Fruit fly (Drosophila melanogaster) whole organism, embryonic: ENCODE data around the gene Rrp45.
A peak's percentile ranks its signal among the peaks of the same experiment; 100 is the strongest.

Source experiments
- Ada2b ChIP-seq: fragments of 200-800 bp; sonication (Bioruptor generic); IDR thresholded peaks from 2 replicates; pipeline ENCODE4 v1.3.6; 2022; ENCODE audit warnings: missing biosample characterization, missing genetic modification characterization
- Adf1 ChIP-seq: fragments of 200-800 bp; sonication (Bioruptor generic); IDR thresholded peaks from 2 replicates; pipeline ENCODE4 v1.3.6; 2022; ENCODE audit warnings: missing biosample characterization, missing genetic modification characterization
- Atf3 ChIP-seq: fragments of 200-800 bp; sonication (Bioruptor generic); optimal IDR thresholded peaks from 3 replicates; lab custom pipeline; 2016; ENCODE audit warnings: missing biosample characterization, missing genetic modification characterization
- Awh ChIP-seq: fragments of 200-800 bp; sonication (Bioruptor generic); IDR thresholded peaks from 2 replicates; pipeline ENCODE4, ENCODE4 v1.3.6; 2022; ENCODE audit warnings: missing biosample characterization, missing genetic modification characterization
- Bdp1 ChIP-seq: fragments of 200-800 bp; sonication (Bioruptor generic); optimal IDR thresholded peaks from 3 replicates; lab custom pipeline; 2016; ENCODE audit warnings: missing biosample characterization, missing genetic modification characterization
- CG10959 ChIP-seq: fragments of 200-800 bp; sonication (Bioruptor generic); IDR thresholded peaks from 2 replicates; pipeline ENCODE4 v1.3.6; 2022; ENCODE audit warnings: missing biosample characterization, missing genetic modification characterization
- CG11504 ChIP-seq: fragments of 200-800 bp; sonication (Bioruptor generic); optimal IDR thresholded peaks from 3 replicates; lab custom pipeline; 2019; ENCODE audit warnings: missing biosample characterization, mild to moderate bottlenecking, missing genetic modification characterization, moderate library complexity
- CG12219 ChIP-seq: fragments of 200-800 bp; sonication (Bioruptor generic); optimal IDR thresholded peaks from 3 replicates; lab custom pipeline; 2018; ENCODE audit warnings: missing biosample characterization, mild to moderate bottlenecking, missing genetic modification characterization
- CG1233 ChIP-seq: fragments of 200-800 bp; sonication (Bioruptor generic); optimal IDR thresholded peaks from 4 replicates; lab custom pipeline; 2018; ENCODE audit warnings: missing biosample characterization, mild to moderate bottlenecking, missing genetic modification characterization
- CG14050 ChIP-seq: fragments of 200-800 bp; sonication (Bioruptor generic); IDR thresholded peaks from 3 replicates; pipeline ENCODE4 v1.3.6; 2022; ENCODE audit warnings: missing biosample characterization, missing genetic modification characterization
- CG15696 ChIP-seq: fragments of 200-800 bp; sonication (Bioruptor generic); optimal IDR thresholded peaks from 2 replicates; lab custom pipeline; 2019; ENCODE audit warnings: missing biosample characterization, mild to moderate bottlenecking, missing genetic modification characterization, moderate library complexity
- CG16779 ChIP-seq: fragments of 200-800 bp; sonication (Bioruptor generic); IDR thresholded peaks from 2 replicates; pipeline ENCODE4 v1.3.6; 2022; ENCODE audit warnings: missing biosample characterization, missing genetic modification characterization
- CG18262 ChIP-seq: fragments of 200-800 bp; optimal IDR thresholded peaks from 3 replicates; lab custom pipeline; 2019; ENCODE audit warnings: missing biosample characterization, mild to moderate bottlenecking, missing genetic modification characterization, moderate library complexity
- CG2120 ChIP-seq: fragments of 200-800 bp; sonication (Bioruptor generic); optimal IDR thresholded peaks from 3 replicates; lab custom pipeline; 2016; ENCODE audit warnings: missing biosample characterization, missing genetic modification characterization
- CG2712 ChIP-seq: fragments of 200-800 bp; optimal IDR thresholded peaks from 3 replicates; lab custom pipeline; 2019; ENCODE audit warnings: missing biosample characterization, mild to moderate bottlenecking, missing genetic modification characterization, moderate library complexity
- CG3407 ChIP-seq: fragments of 200-800 bp; sonication (Bioruptor generic); optimal IDR thresholded peaks from 2 replicates; lab custom pipeline; 2018; ENCODE audit warnings: missing biosample characterization, mild to moderate bottlenecking, missing genetic modification characterization
- CG4854 ChIP-seq: fragments of 200-800 bp; sonication (Bioruptor generic); optimal IDR thresholded peaks from 2 replicates; lab custom pipeline; 2016; ENCODE audit warnings: missing biosample characterization, missing genetic modification characterization, inconsistent platforms
- CG6254 ChIP-seq: fragments of 200-800 bp; sonication (Bioruptor generic); optimal IDR thresholded peaks from 3 replicates; lab custom pipeline; 2017; ENCODE audit warnings: mild to moderate bottlenecking, missing biosample characterization, missing genetic modification reagents, missing genetic modification characterization
- CG6813 ChIP-seq: fragments of 200-800 bp; sonication (Bioruptor generic); optimal IDR thresholded peaks from 2 replicates; lab custom pipeline; 2017; ENCODE audit warnings: missing biosample characterization, missing genetic modification characterization, mild to moderate bottlenecking, moderate library complexity, missing genetic modification reagents
- CG6854 ChIP-seq: fragments of 200-800 bp; sonication (Bioruptor generic); optimal IDR thresholded peaks from 3 replicates; lab custom pipeline; 2017; ENCODE audit warnings: missing biosample characterization, mild to moderate bottlenecking, missing genetic modification characterization
- CG7839 ChIP-seq: fragments of 200-800 bp; sonication (Bioruptor generic); optimal IDR thresholded peaks from 3 replicates; lab custom pipeline; 2018; ENCODE audit warnings: missing biosample characterization, mild to moderate bottlenecking, missing genetic modification characterization, moderate library complexity
- D19A ChIP-seq: fragments of 200-800 bp; optimal IDR thresholded peaks from 3 replicates; lab custom pipeline; 2019; ENCODE audit warnings: missing biosample characterization, mild to moderate bottlenecking, missing genetic modification characterization, moderate library complexity
- Dad ChIP-seq: fragments of 200-800 bp; sonication (Bioruptor generic); optimal IDR thresholded peaks from 3 replicates; lab custom pipeline; 2016; ENCODE audit warnings: missing biosample characterization, missing genetic modification characterization
- Drgx ChIP-seq: fragments of 200-800 bp; sonication (Bioruptor generic); IDR thresholded peaks from 2 replicates; pipeline ENCODE4 v1.3.6; 2022; ENCODE audit warnings: missing biosample characterization, missing genetic modification characterization
- Fer1 ChIP-seq: fragments of 200-800 bp; sonication (Bioruptor generic); optimal IDR thresholded peaks from 2 replicates; lab custom pipeline; 2017; ENCODE audit warnings: missing biosample characterization, mild to moderate bottlenecking, missing genetic modification characterization
- HmgZ ChIP-seq: fragments of 200-800 bp; sonication (Bioruptor generic); optimal IDR thresholded peaks from 2 replicates; lab custom pipeline; 2018; ENCODE audit warnings: missing biosample characterization, mild to moderate bottlenecking, missing genetic modification characterization
- Hr51 ChIP-seq, 2 experiments: fragments of 200-800 bp; sonication (Bioruptor generic); optimal IDR thresholded peaks; 2 replicates in 1 of 2; 3 replicates in 1 of 2; lab custom pipeline; 2016 to 2018; ENCODE audit warnings: missing biosample characterization in 2 of 2, missing genetic modification characterization in 2 of 2, mild to moderate bottlenecking in 1 of 2, moderate library complexity in 1 of 2
- Hr78 ChIP-seq, 2 experiments: fragments of 200-800 bp in 1 of 2; fragments of >200 bp in 1 of 2; sonication (Bioruptor generic) in 1 of 2; optimal IDR thresholded peaks; 2 replicates each; lab custom pipeline; 2017 to 2019; ENCODE audit warnings: missing biosample characterization in 2 of 2, missing genetic modification characterization in 2 of 2, mild to moderate bottlenecking in 1 of 2, moderate library complexity in 1 of 2
- Mad ChIP-seq: fragments of 200-800 bp; sonication (Bioruptor generic); optimal IDR thresholded peaks from 2 replicates; lab custom pipeline; 2016; ENCODE audit warnings: missing biosample characterization, missing genetic modification characterization
- Max ChIP-seq: fragments of 200-800 bp; sonication (Bioruptor generic); optimal IDR thresholded peaks from 2 replicates; lab custom pipeline; 2016; ENCODE audit warnings: missing biosample characterization, mild to moderate bottlenecking, missing genetic modification characterization
- Med ChIP-seq: fragments of 200-800 bp; sonication (Bioruptor generic); peaks from one replicate; lab custom pipeline; 2016; ENCODE audit warnings: missing biosample characterization, missing genetic modification characterization, mild to moderate bottlenecking, inconsistent platforms, moderate library complexity
- NC2α ChIP-seq: fragments of 200-800 bp; sonication (Bioruptor generic); optimal IDR thresholded peaks from 2 replicates; lab custom pipeline; 2016; ENCODE audit warnings: missing biosample characterization, missing genetic modification characterization
- PHDP ChIP-seq: fragments of 200-800 bp; sonication (Bioruptor generic); optimal IDR thresholded peaks from 3 replicates; lab custom pipeline; 2018; ENCODE audit warnings: missing biosample characterization, mild to moderate bottlenecking, missing genetic modification characterization, moderate library complexity
- Spps ChIP-seq: fragments of 200-800 bp; sonication (Bioruptor generic); optimal IDR thresholded peaks from 2 replicates; lab custom pipeline; 2018; ENCODE audit warnings: missing biosample characterization, mild to moderate bottlenecking, missing genetic modification characterization
- Stat92E ChIP-seq, 3 experiments: fragments of >200 bp in 2 of 3; fragments of 200-800 bp in 1 of 3; sonication (Bioruptor generic) in 1 of 3; optimal IDR thresholded peaks; 2 replicates each; lab custom pipeline; 2017 to 2019; ENCODE audit warnings: missing biosample characterization in 3 of 3, missing genetic modification characterization in 3 of 3, mild to moderate bottlenecking in 1 of 3, moderate library complexity in 1 of 3
- bigmax ChIP-seq: fragments of 200-800 bp; sonication (Bioruptor generic); optimal IDR thresholded peaks from 2 replicates; lab custom pipeline; 2018; ENCODE audit warnings: missing biosample characterization, mild to moderate bottlenecking, missing genetic modification characterization
- crc ChIP-seq: fragments of 200-800 bp; sonication (Bioruptor generic); optimal IDR thresholded peaks from 2 replicates; lab custom pipeline; 2016; ENCODE audit warnings: missing biosample characterization, missing genetic modification characterization
- danr ChIP-seq: fragments of 200-800 bp; sonication (Bioruptor generic); IDR thresholded peaks from 2 replicates; pipeline ENCODE4 v1.3.6; 2022; ENCODE audit warnings: missing biosample characterization, missing genetic modification characterization
- dmrt99B ChIP-seq: fragments of 200-800 bp; sonication (Bioruptor generic); optimal IDR thresholded peaks from 2 replicates; lab custom pipeline; 2018; ENCODE audit warnings: missing biosample characterization, mild to moderate bottlenecking, missing genetic modification characterization, moderate library complexity
- dpn ChIP-seq, 2 experiments: fragments of 200-800 bp; sonication (Bioruptor generic); optimal IDR thresholded peaks; 3 replicates each; lab custom pipeline; 2016; ENCODE audit warnings: missing biosample characterization in 2 of 2, missing genetic modification characterization in 2 of 2
- dysf ChIP-seq: fragments of 200-800 bp; sonication (Bioruptor generic); IDR thresholded peaks from 3 replicates; pipeline ENCODE4 v1.3.6; 2022; ENCODE audit warnings: missing biosample characterization, missing genetic modification characterization
- fu2 ChIP-seq: fragments of 200-800 bp; sonication (Bioruptor generic); optimal IDR thresholded peaks from 2 replicates; lab custom pipeline; 2016; ENCODE audit warnings: missing biosample characterization, missing genetic modification characterization
- gem ChIP-seq: fragments of 200-800 bp; sonication (Bioruptor generic); optimal IDR thresholded peaks from 2 replicates; lab custom pipeline; 2019; ENCODE audit warnings: missing biosample characterization, mild to moderate bottlenecking, missing genetic modification characterization, moderate library complexity
- her ChIP-seq: fragments of 200-800 bp; sonication (Bioruptor generic); optimal IDR thresholded peaks from 2 replicates; lab custom pipeline; 2016; ENCODE audit warnings: missing biosample characterization, missing genetic modification characterization
- mirr ChIP-seq: fragments of 200-800 bp; sonication (Bioruptor generic); optimal IDR thresholded peaks from 3 replicates; lab custom pipeline; 2018; ENCODE audit warnings: missing biosample characterization, mild to moderate bottlenecking, missing genetic modification characterization
- nerfin-2 ChIP-seq: fragments of 200-800 bp; sonication (Bioruptor generic); IDR thresholded peaks from 2 replicates; pipeline ENCODE4 v1.3.6; 2022; ENCODE audit warnings: missing biosample characterization, missing genetic modification characterization; ENCODE audit not compliant: partially characterized antibody
- row ChIP-seq: fragments of 200-800 bp; sonication (Bioruptor generic); IDR thresholded peaks from 3 replicates; pipeline ENCODE4 v1.3.6; 2022; ENCODE audit warnings: missing biosample characterization, missing genetic modification characterization
- salm ChIP-seq: fragments of 200-800 bp; sonication (Bioruptor generic); optimal IDR thresholded peaks from 2 replicates; lab custom pipeline; 2018; ENCODE audit warnings: missing biosample characterization, mild to moderate bottlenecking, missing genetic modification characterization
- sens ChIP-seq: fragments of 200-800 bp; sonication (Bioruptor generic); peaks from one replicate; lab custom pipeline; 2016; ENCODE audit warnings: missing biosample characterization, missing genetic modification characterization
- sisA ChIP-seq: fragments of 200-800 bp; sonication (Bioruptor generic); IDR thresholded peaks from 2 replicates; pipeline ENCODE4 v1.3.6; 2022; ENCODE audit warnings: missing biosample characterization, missing genetic modification characterization
- sqz ChIP-seq: fragments of 200-800 bp; sonication (Bioruptor generic); optimal IDR thresholded peaks from 3 replicates; lab custom pipeline; 2018; ENCODE audit warnings: missing biosample characterization, mild to moderate bottlenecking, missing genetic modification characterization
- stwl ChIP-seq: fragments of 200-800 bp; sonication (Bioruptor generic); optimal IDR thresholded peaks from 3 replicates; lab custom pipeline; 2018; ENCODE audit warnings: missing biosample characterization, mild to moderate bottlenecking, missing genetic modification characterization, moderate library complexity
- wor ChIP-seq: fragments of 200-800 bp; sonication (Bioruptor generic); IDR thresholded peaks from 2 replicates; pipeline ENCODE4 v1.3.6; 2022; ENCODE audit warnings: missing biosample characterization, missing genetic modification characterization

The Rrp45 gene

DNA sequence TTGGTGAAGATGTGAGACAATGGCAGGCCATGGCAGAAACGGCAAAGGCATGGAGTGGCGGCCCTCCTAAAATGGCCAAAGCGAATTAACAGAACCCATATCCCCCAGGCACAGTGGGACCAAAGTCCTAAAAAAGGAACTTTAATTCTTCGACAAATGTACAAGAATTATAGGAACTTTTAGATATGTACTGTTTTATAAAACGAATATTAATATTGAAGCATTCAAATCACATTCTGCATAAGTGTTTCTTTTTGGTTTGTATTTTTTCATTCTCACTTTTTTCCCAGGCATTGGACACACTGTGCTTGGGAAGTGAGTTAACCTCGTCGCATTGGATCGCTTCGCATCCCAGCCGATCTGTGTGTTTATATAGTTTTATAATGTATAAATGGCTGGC, 26.1 kb downstream of the Rrp45 start (continued):
- no peak for TF ChIP-seq dpn (GFP tag; optimal IDR thresholded peaks at IDR 0.05; lab: Kevin White, UChicago)
- no peak for TF ChIP-seq HmgZ (tag; lab: Kevin White, UChicago)
- no peak for TF ChIP-seq mirr
- TF ChIP-seq PHDP = no peak
- TF ChIP-seq sisA = no peak
- no peak for TF ChIP-seq Adf1 (GFP tag; lab: Robert Waterston, UW)
- TF ChIP-seq CG10959 (GFP tag; lab: Robert Waterston, UW) = no peak
- TF ChIP-seq Hr51 (GFP tag; optimal IDR thresholded peaks at IDR 0.05; lab: Kevin White, UChicago) = no peak
- peak; percentile 76 for TF ChIP-seq sens (GFP tag; lab: Kevin White, UChicago)
- peak; percentile 32; the same call in 1 of the 2 replicates for TF ChIP-seq Drgx
- no peak for TF ChIP-seq Mad (GFP tag; lab: Kevin White, UChicago)
- TF ChIP-seq NC2α (GFP tag; lab: Kevin White, UChicago) = no peak
- peak; percentile 15 for TF ChIP-seq CG2712 (tag; lab: Kevin White, UChicago)
- TF ChIP-seq Med (GFP tag; lab: Kevin White, UChicago) = peak; percentile 80
- TF ChIP-seq Dad = no peak
- no peak for TF ChIP-seq Bdp1 (GFP tag; lab: Kevin White, UChicago)
- TF ChIP-seq Spps (tag; lab: Kevin White, UChicago) = no peak
- no peak for TF ChIP-seq fu2
- no peak for TF ChIP-seq Max (GFP tag; lab: Kevin White, UChicago)
- TF ChIP-seq dysf (GFP tag; lab: Robert Waterston, UW) = peak; percentile 26; the same call in 1 of the 3 replicates
- peak; percentile 18 for TF ChIP-seq CG7839 (tag; lab: Kevin White, UChicago)
- TF ChIP-seq CG18262 (tag; lab: Kevin White, UChicago) = peak; percentile 6
- no peak for TF ChIP-seq salm
- no peak for TF ChIP-seq CG3407 (GFP tag; lab: Kevin White, UChicago)
- TF ChIP-seq CG1233 (GFP tag; lab: Kevin White, UChicago) = no peak
- no peak for TF ChIP-seq sqz (GFP tag; lab: Kevin White, UChicago)
- no peak for TF ChIP-seq her (GFP tag; lab: Kevin White, UChicago)
- no peak for TF ChIP-seq Atf3 (GFP tag; lab: Kevin White, UChicago)
- TF ChIP-seq stwl (tag; lab: Kevin White, UChicago) = no peak
- no peak for TF ChIP-seq crc
- TF ChIP-seq Awh (GFP tag; lab: Robert Waterston, UW) = no peak
- TF ChIP-seq CG6854 (GFP tag; lab: Kevin White, UChicago) = no peak
- TF ChIP-seq CG11504 = peak; percentile 14
- TF ChIP-seq Fer1 = no peak
- TF ChIP-seq dmrt99B (tag; lab: Kevin White, UChicago) = peak; percentile 23
- 0 out of 2 replicates have a peak, but pooled peaks have one; percentile 21 for TF ChIP-seq Ada2b
- TF ChIP-seq row (GFP tag; lab: Robert Waterston, UW) = 0 out of 3 replicates have a peak, but pooled peaks have one; percentile 14
- TF ChIP-seq CG6254 (GFP tag; lab: Kevin White, UChicago) = no peak
- no peak for TF ChIP-seq danr (GFP tag; lab: Robert Waterston, UW)
- TF ChIP-seq gem (tag; lab: Kevin White, UChicago) = peak; percentile 12

DNA sequence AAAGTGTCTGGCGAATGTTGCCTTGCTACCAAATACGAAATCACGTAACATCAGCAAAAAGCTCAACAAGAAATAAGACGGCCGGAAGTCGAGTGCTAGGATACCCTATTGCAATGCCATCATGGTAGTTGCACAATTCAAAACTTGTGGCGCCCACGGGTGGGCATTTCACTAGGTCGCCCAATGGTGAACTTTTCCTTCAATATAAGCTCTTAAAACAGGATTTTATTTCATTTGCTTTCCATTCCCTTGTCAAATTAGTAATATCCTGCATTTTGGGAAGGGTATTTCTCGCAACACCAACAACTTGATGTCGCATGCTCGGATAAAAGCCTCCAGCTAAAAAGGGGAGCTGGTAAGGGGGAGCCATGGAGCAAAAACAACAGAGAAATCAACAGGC, 29.5 kb downstream of the Rrp45 start:
- TF ChIP-seq sens (GFP tag; lab: Kevin White, UChicago) (peak; percentile 34), Stat92E (GFP tag; optimal IDR thresholded peaks at IDR 0.05; lab: Kevin White, UChicago) (no peak), CG15696 (no peak), CG2120 (no peak), CG16779 (GFP tag; lab: Robert Waterston, UW) (no peak), CG6813 (GFP tag; lab: Kevin White, UChicago) (no peak), bigmax (GFP tag; lab: Kevin White, UChicago) (no peak), D19A (peak; percentile 63), Hr78 (GFP tag; optimal IDR thresholded peaks at IDR 0.05; lab: Kevin White, UChicago) (no peak), CG12219 (GFP tag; lab: Kevin White, UChicago) (no peak), nerfin-2 (no peak), CG4854 (no peak), CG14050 (no peak), wor (GFP tag; lab: Robert Waterston, UW) (no peak)
